Worm (Caenorhabditis elegans) whole organism, early embryonic: ENCODE measurements around the gene chil-13.

Experiments
- B0310.2 ChIP-seq: sonication (generic microtip); optimal IDR thresholded peaks from 2 replicates; lab custom pipeline; 2016; ENCODE audit warnings: mild to moderate bottlenecking, missing genetic modification characterization, missing compliant biosample characterization
- F13C5.2 ChIP-seq: sonication (generic microtip); optimal IDR thresholded peaks from 2 replicates; lab custom pipeline; 2017; ENCODE audit warnings: mild to moderate bottlenecking, missing genetic modification characterization, inconsistent platforms, missing compliant biosample characterization
- aly-1 ChIP-seq: sonication (generic microtip); optimal IDR thresholded peaks from 2 replicates; lab custom pipeline; 2016; ENCODE audit warnings: missing genetic modification characterization, missing compliant biosample characterization
- ama-1 ChIP-seq: fragments of 150-350 bp; optimal IDR thresholded peaks from 2 replicates; lab custom pipeline; 2014
- ets-7 ChIP-seq: sonication (generic microtip); optimal IDR thresholded peaks from 2 replicates; lab custom pipeline; 2016; ENCODE audit warnings: missing genotype, missing genetic modification characterization, missing compliant biosample characterization
- flt-1 ChIP-seq: fragments of 200-800 bp; sonication (Bioruptor generic); IDR thresholded peaks from 2 replicates; pipeline ENCODE4 v1.3.6; 2022; ENCODE audit warnings: missing genetic modification characterization, missing compliant biosample characterization
- hmbx-1 ChIP-seq: sonication (generic microtip); optimal IDR thresholded peaks from 2 replicates; lab custom pipeline; 2016; ENCODE audit warnings: mild to moderate bottlenecking, missing genetic modification characterization, missing compliant biosample characterization
- pes-1 ChIP-seq: fragments of 200-800 bp; sonication (Bioruptor generic); IDR thresholded peaks from 2 replicates; pipeline ENCODE4 v1.3.6; 2022; ENCODE audit warnings: missing genetic modification reagents, missing genetic modification characterization, missing compliant biosample characterization
- scrt-1 ChIP-seq: fragments of 200-800 bp; sonication (Bioruptor generic); IDR thresholded peaks from 2 replicates; pipeline ENCODE4 v1.3.6; 2022; ENCODE audit warnings: missing genetic modification characterization, missing compliant biosample characterization
- sea-1 ChIP-seq: fragments of 200-800 bp; sonication (Bioruptor generic); conservative IDR thresholded peaks from 2 replicates; pipeline ENCODE4 v1.3.6; 2022; ENCODE audit warnings: missing genetic modification characterization, missing compliant biosample characterization
- tbx-11 ChIP-seq: fragments of 200-800 bp; sonication (Bioruptor generic); IDR thresholded peaks from 2 replicates; pipeline ENCODE4 v1.3.6; 2022; ENCODE audit warnings: missing genetic modification characterization, missing compliant biosample characterization
- tra-4 ChIP-seq: sonication (generic microtip); optimal IDR thresholded peaks from 2 replicates; lab custom pipeline; 2017; ENCODE audit warnings: missing genetic modification characterization, missing compliant biosample characterization

- TF ChIP-seq sea-1 (no peak), ama-1 (no peak), scrt-1 (GFP tag; lab: Robert Waterston, UW) (no peak), hmbx-1 (tag; lab: Kevin White, UChicago) (no peak), B0310.2 (tag; lab: Kevin White, UChicago) (no peak), flt-1 (GFP tag; lab: Robert Waterston, UW) (no peak), F13C5.2 (tag; lab: Kevin White, UChicago) (no peak), aly-1 (no peak), pes-1 (GFP tag; lab: Robert Waterston, UW) (no peak), tra-4 (tag; lab: Kevin White, UChicago) (no peak), ets-7 (tag; lab: Kevin White, UChicago) (no peak), tbx-11 (GFP tag; lab: Robert Waterston, UW) (no peak)
Observed at ce11 chrII:9412086-9412608, 26.0 kb downstream of the chil-13 start, which contains the start of gene arrd-3.
